Worm (Caenorhabditis elegans) whole organism, late embryonic: Measurements from ENCODE around the gene clec-136.

Experiments used
- C38D4.7 ChIP-seq: fragments of 200-800 bp; sonication (Bioruptor generic); optimal IDR thresholded peaks from 2 replicates; lab custom pipeline; 2018; ENCODE audit warnings: mild to moderate bottlenecking, missing genetic modification characterization, moderate library complexity, missing compliant biosample characterization
- F13H6.1 ChIP-seq: sonication (generic microtip); optimal IDR thresholded peaks from 2 replicates; lab custom pipeline; 2016; ENCODE audit warnings: missing genetic modification characterization, missing compliant biosample characterization
- K02D7.2 ChIP-seq: sonication (generic microtip); optimal IDR thresholded peaks from 2 replicates; lab custom pipeline; 2017; ENCODE audit warnings: mild to moderate bottlenecking, missing genetic modification characterization, missing compliant biosample characterization
- T23F11.4 ChIP-seq: fragments of 200-800 bp; sonication (Bioruptor generic); optimal IDR thresholded peaks from 2 replicates; lab custom pipeline; 2018; ENCODE audit warnings: mild to moderate bottlenecking, missing genetic modification characterization, missing compliant biosample characterization
- ahr-1 ChIP-seq: sonication (generic microtip); optimal IDR thresholded peaks from 2 replicates; lab custom pipeline; 2016; ENCODE audit warnings: missing genetic modification characterization, missing compliant biosample characterization
- ceh-19 ChIP-seq: fragments of 200-800 bp; sonication (Bioruptor generic); optimal IDR thresholded peaks from 2 replicates; lab custom pipeline; 2018; ENCODE audit warnings: mild to moderate bottlenecking, missing genetic modification characterization, missing compliant biosample characterization
- ceh-24 ChIP-seq: sonication (generic microtip); optimal IDR thresholded peaks from 2 replicates; lab custom pipeline; 2016; ENCODE audit warnings: mild to moderate bottlenecking, missing genetic modification characterization, missing compliant biosample characterization
- ceh-30 ChIP-seq: fragments of 150-350 bp; optimal IDR thresholded peaks from 2 replicates; lab custom pipeline; 2014; ENCODE audit warnings: missing biosample characterization, missing genetic modification characterization
- ceh-34 ChIP-seq: sonication (generic microtip); optimal IDR thresholded peaks from 2 replicates; lab custom pipeline; 2016; ENCODE audit warnings: mild to moderate bottlenecking, missing genetic modification characterization, missing compliant biosample characterization
- ceh-48 ChIP-seq: sonication (generic microtip); optimal IDR thresholded peaks from 2 replicates; lab custom pipeline; 2016; ENCODE audit warnings: missing genetic modification characterization, inconsistent platforms, missing compliant biosample characterization
- che-1 ChIP-seq: sonication (generic microtip); optimal IDR thresholded peaks from 2 replicates; lab custom pipeline; 2016; ENCODE audit warnings: mild to moderate bottlenecking, missing genetic modification characterization, missing compliant biosample characterization
- dve-1 ChIP-seq: sonication (generic microtip); optimal IDR thresholded peaks from 2 replicates; lab custom pipeline; 2017; ENCODE audit warnings: antibody characterized with exemption, mild to moderate bottlenecking, missing genetic modification characterization, missing compliant biosample characterization
- elt-4 ChIP-seq: sonication (generic microtip); optimal IDR thresholded peaks from 2 replicates; lab custom pipeline; 2016; ENCODE audit warnings: missing genetic modification characterization, missing compliant biosample characterization
- ets-4 ChIP-seq: sonication (generic microtip); optimal IDR thresholded peaks from 2 replicates; lab custom pipeline; 2016; ENCODE audit warnings: missing genetic modification characterization, missing compliant biosample characterization
- fax-1 ChIP-seq: sonication (generic microtip); optimal IDR thresholded peaks from 2 replicates; lab custom pipeline; 2016; ENCODE audit warnings: missing genotype, missing genetic modification characterization, missing compliant biosample characterization
- gmeb-2 ChIP-seq: sonication (generic microtip); optimal IDR thresholded peaks from 2 replicates; lab custom pipeline; 2016; ENCODE audit warnings: missing genetic modification characterization, inconsistent platforms, missing compliant biosample characterization
- hlh-13 ChIP-seq: fragments of 200-800 bp; sonication (Bioruptor generic); optimal IDR thresholded peaks from 2 replicates; lab custom pipeline; 2018; ENCODE audit warnings: mild to moderate bottlenecking, missing genetic modification characterization, missing compliant biosample characterization
- hlh-15 ChIP-seq: sonication (generic microtip); optimal IDR thresholded peaks from 2 replicates; lab custom pipeline; 2016; ENCODE audit warnings: missing genetic modification characterization, missing compliant biosample characterization
- hlh-30 ChIP-seq: sonication (generic microtip); optimal IDR thresholded peaks from 2 replicates; lab custom pipeline; 2017; ENCODE audit warnings: antibody characterized with exemption, missing genetic modification characterization, missing compliant biosample characterization; ENCODE audit not compliant: insufficient read depth
- hlh-6 ChIP-seq: sonication (generic microtip); optimal IDR thresholded peaks from 2 replicates; lab custom pipeline; 2016; ENCODE audit warnings: missing genotype, missing genetic modification characterization, missing compliant biosample characterization
- hlh-8 ChIP-seq: sonication (generic microtip); optimal IDR thresholded peaks from 2 replicates; lab custom pipeline; 2016; ENCODE audit warnings: missing genotype, missing genetic modification characterization, missing compliant biosample characterization
- madf-2 ChIP-seq: sonication (generic microtip); optimal IDR thresholded peaks from 2 replicates; lab custom pipeline; 2017; ENCODE audit warnings: missing genetic modification characterization, missing compliant biosample characterization
- nfya-1 ChIP-seq: sonication (generic microtip); optimal IDR thresholded peaks from 2 replicates; lab custom pipeline; 2017; ENCODE audit warnings: missing genetic modification characterization, mild to moderate bottlenecking, missing compliant biosample characterization, antibody characterized with exemption, moderate library complexity
- nhr-11 ChIP-seq: fragments of 150-350 bp; optimal IDR thresholded peaks from 2 replicates; lab custom pipeline; 2014; ENCODE audit warnings: missing biosample characterization, missing genetic modification characterization
- nhr-232 ChIP-seq: sonication (generic microtip); optimal IDR thresholded peaks from 2 replicates; lab custom pipeline; 2016; ENCODE audit warnings: missing genetic modification characterization, missing compliant biosample characterization
- pag-3 ChIP-seq: sonication (generic microtip); optimal IDR thresholded peaks from 2 replicates; lab custom pipeline; 2016; ENCODE audit warnings: missing compliant biosample characterization, missing genetic modification characterization, borderline replicate concordance
- pat-9 ChIP-seq: fragments of 200-800 bp; sonication (Bioruptor generic); optimal IDR thresholded peaks from 2 replicates; lab custom pipeline; 2018; ENCODE audit warnings: mild to moderate bottlenecking, missing genetic modification characterization, moderate library complexity, missing compliant biosample characterization
- pax-1 ChIP-seq: fragments of 150-350 bp; optimal IDR thresholded peaks from 2 replicates; lab custom pipeline; 2014; ENCODE audit warnings: missing biosample characterization, missing genetic modification characterization
- pha-2 ChIP-seq: sonication (generic microtip); optimal IDR thresholded peaks from 2 replicates; lab custom pipeline; 2017; ENCODE audit warnings: mild to moderate bottlenecking, missing genetic modification characterization, missing compliant biosample characterization
- pha-4 ChIP-seq: fragments of 150-350 bp; optimal IDR thresholded peaks from 2 replicates; lab custom pipeline; 2018; ENCODE audit warnings: missing biosample characterization, missing genetic modification reagents, missing genetic modification characterization
- pqm-1 ChIP-seq: sonication (generic microtip); optimal IDR thresholded peaks from 2 replicates; lab custom pipeline; 2016; ENCODE audit warnings: missing genetic modification characterization, missing compliant biosample characterization
- rnt-1 ChIP-seq: sonication (generic microtip); optimal IDR thresholded peaks from 2 replicates; lab custom pipeline; 2016; ENCODE audit warnings: missing genetic modification characterization, missing compliant biosample characterization
- sox-4 ChIP-seq: sonication (generic microtip); optimal IDR thresholded peaks from 2 replicates; lab custom pipeline; 2017; ENCODE audit warnings: mild to moderate bottlenecking, missing genetic modification characterization, inconsistent platforms, missing compliant biosample characterization
- tbx-2 ChIP-seq: sonication (generic microtip); optimal IDR thresholded peaks from 2 replicates; lab custom pipeline; 2016; ENCODE audit warnings: missing genetic modification characterization, missing compliant biosample characterization
- tbx-7 ChIP-seq: sonication (generic microtip); optimal IDR thresholded peaks from 2 replicates; lab custom pipeline; 2016; ENCODE audit warnings: missing genotype, missing genetic modification characterization, missing compliant biosample characterization
- ttx-3 ChIP-seq: sonication (generic microtip); optimal IDR thresholded peaks from 2 replicates; lab custom pipeline; 2016; ENCODE audit warnings: missing genetic modification reagents, missing genetic modification characterization, missing compliant biosample characterization
- unc-3 ChIP-seq, 2 experiments: fragments of 200-800 bp in 1 of 2; sonication (Bioruptor generic) in 1 of 2; sonication (generic microtip) in 1 of 2; conservative IDR thresholded peaks in 1 of 2; optimal IDR thresholded peaks in 1 of 2; 2 replicates each; pipeline versions ENCODE4 v1.3.6 to Lab custom; 2016 to 2022; ENCODE audit warnings: missing compliant biosample characterization in 2 of 2, missing genetic modification characterization in 2 of 2, missing genetic modification reagents in 1 of 2
- unc-55 ChIP-seq: sonication (generic microtip); optimal IDR thresholded peaks from 2 replicates; lab custom pipeline; 2017; ENCODE audit warnings: missing biosample characterization, missing genetic modification reagents, missing genetic modification characterization
- zip-5 ChIP-seq: sonication (generic microtip); optimal IDR thresholded peaks from 2 replicates; lab custom pipeline; 2016; ENCODE audit warnings: missing genetic modification characterization, missing compliant biosample characterization
- ztf-16 ChIP-seq: sonication (generic microtip); optimal IDR thresholded peaks from 2 replicates; lab custom pipeline; 2017; ENCODE audit warnings: missing genetic modification characterization, missing compliant biosample characterization

The clec-136 gene

DNA sequence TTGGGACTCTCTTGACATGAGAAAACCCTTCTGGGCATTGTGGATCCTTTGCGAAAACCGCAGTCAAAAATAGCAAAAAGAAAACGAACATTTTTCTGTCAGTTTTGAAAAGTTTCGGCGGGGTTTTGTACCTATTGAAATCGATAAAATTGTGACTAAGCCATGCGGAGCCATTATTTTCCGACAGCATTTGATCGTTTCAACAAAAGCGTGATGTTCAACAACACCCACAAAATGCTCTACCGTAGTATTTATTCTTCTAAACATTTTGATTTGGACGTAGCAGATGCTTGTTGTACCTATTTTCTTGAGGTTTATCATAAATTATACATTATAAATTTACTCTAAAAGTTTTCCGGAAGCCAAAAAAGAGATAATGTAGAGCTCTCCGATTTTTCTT lies at the start of gene clec-136:
Gene clec-136, minus strand, starts transcription at position 101 of the 400 bp plus-strand sequence.
- no peak for TF ChIP-seq nhr-232 (tag; lab: Kevin White, UChicago)
- no peak for TF ChIP-seq zip-5 (tag; lab: Kevin White, UChicago)
- no peak for TF ChIP-seq pqm-1 (tag; lab: Kevin White, UChicago)
- no peak for TF ChIP-seq pha-2
- TF ChIP-seq ahr-1 = no peak
- no peak for TF ChIP-seq hlh-15 (tag; lab: Kevin White, UChicago)
- TF ChIP-seq pag-3 (tag; lab: Kevin White, UChicago) = no peak
- no peak for TF ChIP-seq tbx-2 (tag; lab: Kevin White, UChicago)
- no peak for TF ChIP-seq ets-4 (tag; lab: Kevin White, UChicago)
- TF ChIP-seq ceh-24 (tag; lab: Kevin White, UChicago) = no peak

DNA sequence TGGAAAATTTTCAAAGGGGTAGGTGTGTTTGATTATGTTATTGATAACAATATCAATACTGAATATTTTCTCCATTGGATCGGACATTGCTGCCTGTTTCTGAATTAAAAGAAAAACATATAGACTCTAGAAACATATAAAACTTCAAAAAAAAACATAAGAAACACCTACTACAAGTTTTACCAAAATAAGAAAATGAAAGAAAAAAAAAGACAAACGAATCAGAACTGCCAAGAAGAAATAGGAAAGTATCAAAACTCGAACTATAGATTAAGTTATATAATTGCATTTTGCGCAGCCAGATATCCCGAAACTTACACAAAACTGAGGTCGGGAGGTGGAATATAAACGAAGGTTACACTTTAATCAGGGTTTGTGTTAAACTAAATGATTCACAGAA lies 49.0 kb upstream of the clec-136 start, which contains the start of gene T05A7.11:
Gene T05A7.11, minus strand, starts transcription at position 101 of the 400 bp plus-strand sequence.
- TF ChIP-seq pax-1 (no peak), fax-1 (no peak), hlh-6 (tag; lab: Kevin White, UChicago) (no peak), unc-3 (GFP tag; conservative IDR thresholded peaks at IDR 0.05; lab: Robert Waterston, UW) (no peak), unc-3 (tag; optimal IDR thresholded peaks at IDR 0.05; lab: Kevin White, UChicago) (no peak), hlh-8 (tag; lab: Kevin White, UChicago) (no peak), pag-3 (tag; lab: Kevin White, UChicago) (no peak), che-1 (no peak), C38D4.7 (GFP tag; lab: Kevin White, UChicago) (no peak), rnt-1 (no peak), ahr-1 (no peak), pha-4 (tag; lab: Kevin White, UChicago) (no peak), ceh-19 (GFP tag; lab: Kevin White, UChicago) (no peak), hlh-13 (GFP tag; lab: Kevin White, UChicago) (no peak), ttx-3 (tag; lab: Kevin White, UChicago) (no peak), nhr-11 (tag; lab: Kevin White, UChicago) (no peak), hlh-30 (tag; lab: Kevin White, UChicago) (no peak), elt-4 (tag; lab: Kevin White, UChicago) (no peak), ceh-34 (tag; lab: Kevin White, UChicago) (no peak), ztf-16 (no peak)
- TF ChIP-seq, all 69 proteins: peak for 0

DNA sequence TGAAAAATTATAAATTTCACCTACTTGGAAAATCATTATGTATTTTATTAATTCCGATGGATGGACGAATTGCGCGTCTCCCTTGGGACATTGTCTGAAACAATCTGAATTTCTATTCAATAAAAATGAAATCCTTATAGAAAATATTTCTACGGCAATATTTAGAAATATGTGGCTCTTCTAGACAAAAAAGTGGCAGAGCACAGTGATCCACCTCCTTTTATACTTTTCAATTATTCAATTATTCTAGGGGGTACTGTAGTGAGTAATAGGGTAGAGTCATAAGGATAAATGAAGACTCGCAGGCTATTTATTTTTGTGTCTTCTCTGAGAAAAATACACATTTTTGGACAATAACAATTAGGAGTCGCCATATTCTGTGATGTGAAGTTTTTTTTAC lies 46.8 kb upstream of the clec-136 start, which contains the start of gene T05A7.12:
Gene T05A7.12, minus strand, starts transcription at position 101 of the 400 bp plus-strand sequence.
- TF ChIP-seq pqm-1 (tag; lab: Kevin White, UChicago) (no peak), ceh-19 (GFP tag; lab: Kevin White, UChicago) (no peak), tbx-7 (tag; lab: Kevin White, UChicago) (no peak), F13H6.1 (tag; lab: Kevin White, UChicago) (no peak), madf-2 (tag; lab: Kevin White, UChicago) (no peak), nfya-1 (tag; lab: Kevin White, UChicago) (no peak), che-1 (no peak), ceh-48 (tag; lab: Kevin White, UChicago) (no peak), ceh-30 (tag; lab: Kevin White, UChicago) (no peak), tbx-2 (tag; lab: Kevin White, UChicago) (no peak), sox-4 (tag; lab: Kevin White, UChicago) (no peak), K02D7.2 (tag; lab: Kevin White, UChicago) (no peak), hlh-8 (tag; lab: Kevin White, UChicago) (no peak), pha-4 (tag; lab: Kevin White, UChicago) (no peak), T23F11.4 (GFP tag; lab: Kevin White, UChicago) (no peak), dve-1 (tag; lab: Kevin White, UChicago) (no peak), ahr-1 (no peak), pat-9 (no peak), unc-55 (no peak), gmeb-2 (tag; lab: Kevin White, UChicago) (no peak)
